Worm (Caenorhabditis elegans) whole organism, L4 larva: Measurements from ENCODE around the gene fbxb-85.

Experiments used
- Y5F2A.4 ChIP-seq: fragments of 200-800 bp; sonication (Bioruptor generic); optimal IDR thresholded peaks from 2 replicates; lab custom pipeline; 2018; ENCODE audit warnings: mild to moderate bottlenecking, missing genetic modification characterization, missing compliant biosample characterization
- Y75B8A.6 ChIP-seq: fragments of 200-800 bp; sonication (Bioruptor generic); IDR thresholded peaks from 2 replicates; pipeline ENCODE4 v1.3.6; 2022; ENCODE audit warnings: missing genetic modification reagents, missing genetic modification characterization, missing compliant biosample characterization
- ces-1 ChIP-seq: fragments of 150-350 bp; sonication (generic microtip); optimal IDR thresholded peaks from 4 replicates; lab custom pipeline; 2014; ENCODE audit warnings: missing biosample characterization, missing genetic modification reagents, missing genetic modification characterization
- egl-27 ChIP-seq: sonication (generic microtip); optimal IDR thresholded peaks from 3 replicates; lab custom pipeline; 2017; ENCODE audit warnings: missing biosample characterization, missing genetic modification reagents, missing genetic modification characterization
- lim-7 ChIP-seq: fragments of 200-800 bp; sonication (Bioruptor generic); IDR thresholded peaks from 2 replicates; pipeline ENCODE4 v1.3.6; 2022; ENCODE audit warnings: missing genetic modification characterization, missing compliant biosample characterization
- lin-15B ChIP-seq: fragments of 150-350 bp; sonication (generic microtip); optimal IDR thresholded peaks from 3 replicates; lab custom pipeline; 2014; ENCODE audit warnings: missing biosample characterization, missing genetic modification characterization
- madf-9 ChIP-seq: fragments of 200-800 bp; sonication (Bioruptor generic); conservative IDR thresholded peaks from 2 replicates; pipeline ENCODE4 v1.3.6; 2022; ENCODE audit warnings: missing genetic modification reagents, missing genetic modification characterization, missing compliant biosample characterization
- nhr-76 ChIP-seq: fragments of 150-350 bp; optimal IDR thresholded peaks from 2 replicates; lab custom pipeline; 2014; ENCODE audit warnings: missing biosample characterization, missing genetic modification characterization
- pqm-1 ChIP-seq: sonication (generic microtip); optimal IDR thresholded peaks from 2 replicates; lab custom pipeline; 2017; ENCODE audit warnings: missing biosample characterization, missing genetic modification characterization
- zip-2 ChIP-seq: fragments of 150-350 bp; optimal IDR thresholded peaks from 2 replicates; lab custom pipeline; 2014; ENCODE audit warnings: missing biosample characterization, missing genetic modification characterization

DNA sequence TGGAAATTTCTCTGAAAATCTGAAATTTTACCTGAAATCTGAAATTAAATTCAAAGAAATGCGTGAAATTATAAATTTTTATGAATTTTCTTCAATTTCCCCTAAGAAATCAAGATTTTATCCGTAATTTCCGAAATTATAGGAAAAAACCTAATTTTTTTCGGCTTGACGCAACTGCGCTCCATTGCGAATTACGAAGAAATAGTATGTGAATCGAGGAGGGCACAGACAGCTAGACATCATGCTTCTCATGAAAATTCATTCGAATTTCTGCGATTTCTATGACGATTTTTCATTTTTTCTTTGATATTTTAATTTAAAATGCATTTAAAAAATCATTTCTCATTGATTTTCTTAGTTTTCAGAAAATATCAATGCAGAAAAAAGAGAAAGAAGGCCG is 33.2 kb upstream of the fbxb-85 start:
- TF ChIP-seq pqm-1 (tag; lab: Kevin White, UChicago) = no peak
- peak; percentile 21 for TF ChIP-seq lin-15B (tag; lab: Kevin White, UChicago)
- no peak for TF ChIP-seq madf-9
- no peak for TF ChIP-seq egl-27 (tag; lab: Kevin White, UChicago)
- no peak for TF ChIP-seq ces-1
- no peak for TF ChIP-seq Y75B8A.6 (GFP tag; lab: Robert Waterston, UW)
- no peak for TF ChIP-seq nhr-76 (tag; lab: Kevin White, UChicago)
- TF ChIP-seq lim-7 (GFP tag; lab: Robert Waterston, UW) = no peak
- no peak for TF ChIP-seq Y5F2A.4 (GFP tag; lab: Kevin White, UChicago)
- no peak for TF ChIP-seq zip-2
